Worm (Caenorhabditis elegans) whole organism, L4/young adult: ENCODE results near the gene K10H10.13.

Source experiments
- W03F9.2 ChIP-seq: fragments of 150-350 bp; optimal IDR thresholded peaks from 2 replicates; lab custom pipeline; 2014; ENCODE audit warnings: missing biosample characterization, missing genetic modification characterization
- him-1 ChIP-seq: sonication (generic microtip); optimal IDR thresholded peaks from 2 replicates; lab custom pipeline; 2016; ENCODE audit warnings: missing genotype, missing genetic modification reagents, missing genetic modification characterization, missing compliant biosample characterization

DNA sequence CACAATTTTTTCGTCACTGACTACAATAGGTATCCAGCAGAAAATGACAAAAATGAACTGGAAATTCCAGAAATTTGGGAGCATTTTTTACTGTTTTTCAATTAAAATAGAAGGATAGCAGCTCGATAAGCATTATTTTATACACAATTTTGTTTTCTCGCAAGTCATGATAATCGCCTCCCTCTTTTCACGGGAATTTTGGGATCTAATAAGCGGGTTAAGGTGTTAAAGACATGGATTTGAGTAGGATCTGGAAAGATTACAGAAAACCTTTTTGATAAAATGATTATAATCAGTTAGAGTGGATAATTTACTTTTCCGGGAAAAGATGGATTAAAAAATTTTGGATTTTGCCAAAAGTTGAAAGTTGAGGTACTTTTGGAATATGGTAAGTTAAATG lies 37.6 kb upstream of the K10H10.13 start, which contains the start of gene gcy-29:
- TF ChIP-seq W03F9.2 (tag; lab: Kevin White, UChicago) (no peak), him-1 (no peak)
